Worm (Caenorhabditis elegans) whole organism, L2 larva: ENCODE results near the gene F43E12.1.

Source experiments
- R02D3.7 ChIP-seq: fragments of 150-350 bp; optimal IDR thresholded peaks from 2 replicates; lab custom pipeline; 2014; ENCODE audit warnings: missing biosample characterization, missing genetic modification characterization
- ceh-16 ChIP-seq: fragments of 150-350 bp; optimal IDR thresholded peaks from 2 replicates; lab custom pipeline; 2014; ENCODE audit warnings: missing biosample characterization, missing genetic modification characterization
- nhr-11 ChIP-seq: fragments of 150-350 bp; optimal IDR thresholded peaks from 2 replicates; lab custom pipeline; 2014; ENCODE audit warnings: missing biosample characterization, missing genetic modification characterization
- snpc-4 ChIP-seq: fragments of 150-350 bp; optimal IDR thresholded peaks from 2 replicates; lab custom pipeline; 2014; ENCODE audit warnings: missing biosample characterization, missing genetic modification characterization
- unc-62 ChIP-seq: fragments of 150-350 bp; optimal IDR thresholded peaks from 2 replicates; lab custom pipeline; 2014; ENCODE audit warnings: missing biosample characterization, missing genetic modification reagents, missing genetic modification characterization

DNA sequence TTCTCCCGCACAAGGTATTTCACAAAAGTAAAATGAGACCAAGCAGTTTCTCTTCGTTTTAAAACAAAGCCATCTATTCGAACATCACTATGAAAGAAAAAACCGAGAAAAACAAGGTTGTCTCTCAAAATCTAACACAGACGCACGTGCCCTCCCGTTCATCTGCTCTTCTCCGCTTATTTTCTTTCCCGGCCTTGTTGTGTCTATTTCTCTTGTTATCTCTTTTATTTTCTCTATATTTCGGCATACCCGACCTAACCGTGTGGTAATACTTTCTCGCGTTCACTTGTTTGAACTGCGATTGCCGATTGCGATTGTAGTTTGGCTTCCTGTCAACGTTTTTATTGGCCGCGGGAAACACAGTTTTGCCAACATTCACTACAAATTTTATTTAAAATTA lies 48.0 kb upstream of the F43E12.1 start:
- TF ChIP-seq unc-62 (GFP tag; lab: Kevin White, UChicago) (no peak), R02D3.7 (tag; lab: Kevin White, UChicago) (no peak), ceh-16 (no peak), nhr-11 (tag; lab: Kevin White, UChicago) (no peak), snpc-4 (tag; lab: Kevin White, UChicago) (no peak)
